Fruit fly (Drosophila melanogaster) whole organism: ENCODE data around the gene Argl.

Source experiments
- CG8478 ChIP-seq: fragments of >200 bp; optimal IDR thresholded peaks from 2 replicates; lab custom pipeline; 2018; ENCODE audit warnings: inconsistent platforms
- pan ChIP-seq: fragments of >200 bp; optimal IDR thresholded peaks from 2 replicates; lab custom pipeline; 2017

DNA sequence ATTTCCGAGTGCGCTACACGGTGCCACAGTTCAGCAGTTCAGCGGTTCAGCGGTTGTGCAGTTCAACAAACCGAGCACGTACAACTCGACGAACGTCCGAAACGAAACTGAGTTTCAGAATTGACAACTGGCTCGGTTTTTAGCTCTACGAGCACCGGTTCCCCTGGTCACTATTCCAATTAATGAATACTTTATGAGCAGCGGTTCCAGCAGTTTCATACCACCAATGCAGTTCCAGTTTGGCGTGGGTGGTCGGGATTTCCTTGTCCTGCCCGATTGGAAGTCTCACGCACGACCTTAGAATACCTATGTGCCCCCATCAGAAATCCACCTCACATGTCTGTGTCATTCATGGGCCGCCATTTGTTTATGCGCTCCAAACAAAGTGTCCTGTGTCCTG lies 33.4 kb upstream of the Argl start, which contains the start of gene CG9541:
- TF ChIP-seq pan: no peak
- no peak for TF ChIP-seq CG8478 (lab: Kevin White, UChicago)
